Worm (Caenorhabditis elegans): ENCODE results near the gene T08G5.3.

ce11 chrV:13980807-13981206 lies 46.5 kb downstream of the T08G5.3 start, which contains the start of gene eol-1:
- TF ChIP-seq ces-1 (GFP tag; optimal IDR thresholded peaks at IDR 0.05) (no peak), mab-5 (tag; optimal IDR thresholded peaks at IDR 0.05) (no peak), ceh-83 (GFP tag; optimal IDR thresholded peaks at IDR 0.05) (no peak), pha-4 (tag; optimal IDR thresholded peaks at IDR 0.05) (no peak), snpc-4 (tag; optimal IDR thresholded peaks at IDR 0.05) (no peak), nhr-12 (tag; optimal IDR thresholded peaks at IDR 0.05) (no peak), unc-62 (GFP tag; optimal IDR thresholded peaks at IDR 0.05) (no peak), lin-13 (tag; optimal IDR thresholded peaks at IDR 0.05) (no peak), mls-2 (tag; optimal IDR thresholded peaks at IDR 0.05) (no peak), blmp-1 (tag; optimal IDR thresholded peaks at IDR 0.05) (no peak), zip-8 (tag; optimal IDR thresholded peaks at IDR 0.05) (no peak)
